Worm (Caenorhabditis elegans): Measurements from ENCODE around the gene T05A8.2.
A peak's percentile ranks its signal among the peaks of the same experiment; 100 is the strongest.

T05A8.2 gene

DNA sequence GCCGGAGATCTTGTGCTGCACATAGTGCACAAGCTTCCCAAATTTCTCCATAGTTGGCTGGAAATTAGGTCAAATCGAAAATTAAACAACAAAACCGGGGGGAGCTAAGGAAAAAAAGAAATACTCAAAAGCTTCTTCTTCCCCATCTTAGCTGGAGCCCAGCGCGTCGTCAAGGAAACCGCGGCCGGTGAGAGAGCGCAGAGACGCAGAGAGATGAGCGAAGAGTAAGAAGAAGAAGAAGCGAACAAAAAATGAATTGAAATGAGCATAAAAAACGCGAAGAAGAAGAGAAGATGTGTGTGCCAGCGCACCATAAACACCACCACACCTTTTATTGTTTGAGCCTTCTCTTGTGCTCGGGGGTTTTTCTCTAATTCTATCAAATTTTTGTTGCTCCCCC, 24.4 kb upstream of the T05A8.2 start, which contains the start of gene wdr-31:
wdr-31 (minus strand) TSS at position 101 of the 400 bp plus-strand sequence.
- TF ChIP-seq peb-1 (tag; optimal IDR thresholded peaks at IDR 0.05) (no peak), egl-27 (tag; optimal IDR thresholded peaks at IDR 0.05) (no peak), F13H6.1 (tag; optimal IDR thresholded peaks at IDR 0.05) (no peak), mab-5 (tag; optimal IDR thresholded peaks at IDR 0.05) (no peak), nhr-77 (tag; optimal IDR thresholded peaks at IDR 0.05) (no peak), gmeb-1 (tag; optimal IDR thresholded peaks at IDR 0.05) (no peak), mbf-1 (tag; optimal IDR thresholded peaks at IDR 0.05) (no peak), nhr-10 (tag; optimal IDR thresholded peaks at IDR 0.05) (no peak), lin-39 (tag; optimal IDR thresholded peaks at IDR 0.05) (no peak), crh-2 (tag; optimal IDR thresholded peaks at IDR 0.05) (no peak), nhr-21 (tag; optimal IDR thresholded peaks at IDR 0.05) (no peak), unc-62 (GFP tag; optimal IDR thresholded peaks at IDR 0.05) (no peak), blmp-1 (tag; optimal IDR thresholded peaks at IDR 0.05; ENCODE audit: insufficient read depth) (no peak), ama-1 (optimal IDR thresholded peaks at IDR 0.05) (no peak), zag-1 (tag; optimal IDR thresholded peaks at IDR 0.05) (no peak), ZK546.5 (tag; optimal IDR thresholded peaks at IDR 0.05) (no peak), elt-1 (tag; optimal IDR thresholded peaks at IDR 0.05) (no peak), nhr-25 (tag; optimal IDR thresholded peaks at IDR 0.05) (no peak)

DNA sequence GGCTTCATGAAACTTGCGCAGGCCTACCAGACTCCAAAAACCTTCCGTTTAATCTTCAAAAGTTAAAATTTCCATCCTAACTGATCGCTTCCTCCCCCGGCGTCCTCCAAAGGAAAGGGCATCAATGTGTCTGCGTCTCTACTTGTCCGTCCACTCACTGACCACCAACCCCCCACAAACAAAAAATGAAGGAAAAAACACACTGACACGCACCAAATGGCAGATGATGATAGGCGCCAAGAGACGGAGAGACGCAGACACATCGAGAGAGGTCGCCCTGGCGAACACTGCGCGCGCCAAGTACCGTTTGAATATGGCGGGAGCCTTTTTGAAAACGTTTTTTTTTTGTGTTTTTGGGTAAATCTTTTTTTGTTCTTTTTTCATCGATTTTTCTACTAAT, 23.9 kb upstream of the T05A8.2 start:
- TF ChIP-seq fos-1 (tag; optimal IDR thresholded peaks at IDR 0.05) (peak; percentile 13), C34F6.9 (tag; optimal IDR thresholded peaks at IDR 0.05) (peak; percentile 28), nhr-129 (tag; optimal IDR thresholded peaks at IDR 0.05) (peak; percentile 4), lsy-2 (tag; optimal IDR thresholded peaks at IDR 0.05) (peak in 1 of 2 experiments; percentile 22), nhr-77 (tag; optimal IDR thresholded peaks at IDR 0.05) (no peak), ceh-16 (tag; optimal IDR thresholded peaks at IDR 0.05) (peak; percentile 30), ama-1 (optimal IDR thresholded peaks at IDR 0.05) (no peak), F13H6.1 (tag; optimal IDR thresholded peaks at IDR 0.05) (peak; percentile 67), blmp-1 (tag; optimal IDR thresholded peaks at IDR 0.05; ENCODE audit: insufficient read depth) (no peak)

DNA sequence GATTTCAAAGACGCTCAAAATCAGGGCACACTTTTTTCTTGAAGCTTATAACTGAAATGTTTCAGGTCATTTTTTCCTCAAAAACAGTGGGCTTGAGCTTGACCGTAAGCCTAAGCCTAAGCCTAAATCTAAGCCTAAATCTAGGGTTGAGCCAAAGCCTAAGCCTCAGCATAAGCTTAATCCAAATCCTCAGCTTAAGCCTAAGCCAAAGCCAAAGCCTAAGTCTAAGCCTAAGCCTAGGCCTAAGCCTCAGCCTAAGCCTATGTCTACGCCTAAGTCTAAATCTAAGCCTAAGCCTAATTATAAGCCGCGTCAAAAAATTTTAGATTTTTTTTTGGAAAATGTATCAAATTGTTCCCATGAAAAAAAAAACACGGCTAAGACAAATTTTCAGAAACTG, 23.4 kb upstream of the T05A8.2 start:
- TF ChIP-seq ama-1 (optimal IDR thresholded peaks at IDR 0.05) = no peak
- TF ChIP-seq dmd-4 (tag; optimal IDR thresholded peaks at IDR 0.05) = no peak
- no peak for TF ChIP-seq mbf-1 (tag; optimal IDR thresholded peaks at IDR 0.05)
- no peak for TF ChIP-seq ztf-4 (tag; optimal IDR thresholded peaks at IDR 0.05)

DNA sequence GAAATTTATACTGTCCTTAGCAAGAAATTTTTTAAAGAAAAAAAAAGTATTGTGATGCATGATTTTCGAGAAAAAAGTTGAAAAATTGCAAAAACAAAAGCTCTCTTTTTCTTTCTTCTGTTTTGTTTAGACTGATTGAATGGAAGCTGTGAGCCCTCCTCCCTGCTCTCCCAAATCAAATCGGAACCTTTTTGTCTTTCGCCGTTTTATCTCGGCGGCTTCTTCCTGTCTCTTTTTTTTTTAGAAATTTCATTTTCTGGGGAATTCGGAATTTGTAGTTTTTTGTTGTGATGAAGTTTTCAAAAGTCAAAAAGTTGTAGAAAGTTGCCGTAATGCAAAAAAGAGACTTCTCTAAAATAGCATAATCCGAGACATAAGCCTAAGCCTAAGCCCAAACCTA, 19.8 kb upstream of the T05A8.2 start:
- TF ChIP-seq peb-1 (tag; optimal IDR thresholded peaks at IDR 0.05) (no peak), mbf-1 (tag; optimal IDR thresholded peaks at IDR 0.05) (no peak), ztf-1 (GFP tag; conservative IDR thresholded peaks at IDR 0.05) (no peak), F13H6.1 (tag; optimal IDR thresholded peaks at IDR 0.05) (no peak), nhr-237 (tag; optimal IDR thresholded peaks at IDR 0.05) (no peak), nhr-129 (tag; optimal IDR thresholded peaks at IDR 0.05) (no peak), zag-1 (tag; optimal IDR thresholded peaks at IDR 0.05) (no peak), crh-2 (tag; optimal IDR thresholded peaks at IDR 0.05) (no peak), nhr-25 (tag; optimal IDR thresholded peaks at IDR 0.05) (no peak)

DNA sequence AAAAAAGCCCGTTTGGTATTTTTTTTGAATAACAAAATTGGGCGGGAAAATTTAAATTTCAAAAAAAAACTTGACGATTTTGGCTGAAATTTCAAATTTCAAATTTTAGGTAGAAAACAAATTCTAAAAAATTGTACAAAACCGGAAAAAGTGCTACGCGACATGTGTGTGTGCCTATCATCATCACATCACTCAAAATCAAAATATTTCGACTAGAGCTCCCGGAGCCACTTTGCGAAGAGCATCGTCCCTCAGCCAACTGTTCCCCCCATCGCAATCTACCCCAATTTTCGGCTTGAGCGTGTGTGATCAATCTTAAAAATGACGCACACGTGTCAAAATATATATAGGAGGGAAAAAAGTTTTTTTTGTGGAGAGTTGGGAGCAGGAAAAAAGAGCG, 16.0 kb upstream of the T05A8.2 start:
- TF ChIP-seq nhr-12 (tag; optimal IDR thresholded peaks at IDR 0.05) (no peak), C34F6.9 (tag; optimal IDR thresholded peaks at IDR 0.05) (peak; percentile 1)

DNA sequence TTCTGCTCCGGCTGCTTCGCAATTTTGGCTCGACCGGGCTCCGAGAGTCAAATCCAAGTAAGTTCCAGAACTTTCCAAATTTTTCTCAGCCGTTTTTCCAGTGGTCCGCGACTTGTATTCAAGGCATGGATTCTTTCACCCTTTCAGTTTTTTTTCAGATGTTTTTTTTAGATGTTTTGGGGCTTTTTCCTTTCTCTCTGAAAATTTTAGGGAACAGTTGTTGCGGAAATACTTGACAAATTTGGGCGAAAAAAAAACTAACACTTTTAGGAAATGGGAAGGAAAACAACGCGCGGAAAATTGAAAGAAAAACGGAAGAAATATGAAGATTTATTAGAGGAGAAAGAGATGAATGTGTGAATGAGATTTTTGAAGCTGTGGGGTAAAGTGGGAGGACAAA, 14.7 kb upstream of the T05A8.2 start, which contains the start of the genes T05A8.11 and nep-2:
T05A8.11 (minus strand) TSS at position 101 of the 400 bp plus-strand sequence.
nep-2 (minus strand) TSS at position 192 of the 400 bp plus-strand sequence.
- TF ChIP-seq snpc-4 (tag; optimal IDR thresholded peaks at IDR 0.05) (no peak), ceh-82 (tag; optimal IDR thresholded peaks at IDR 0.05) (no peak), ama-1 (optimal IDR thresholded peaks at IDR 0.05) (no peak), nhr-11 (tag; optimal IDR thresholded peaks at IDR 0.05) (no peak), alr-1 (tag; optimal IDR thresholded peaks at IDR 0.05) (no peak), zag-1 (tag; optimal IDR thresholded peaks at IDR 0.05) (no peak), nhr-21 (tag; optimal IDR thresholded peaks at IDR 0.05) (no peak), mbf-1 (tag; optimal IDR thresholded peaks at IDR 0.05) (no peak), sma-3 (GFP tag; optimal IDR thresholded peaks at IDR 0.05) (no peak), fos-1 (tag; optimal IDR thresholded peaks at IDR 0.05) (no peak), dmd-4 (tag; optimal IDR thresholded peaks at IDR 0.05) (no peak), nhr-12 (tag; optimal IDR thresholded peaks at IDR 0.05) (no peak)
